Worm (Caenorhabditis elegans) whole organism, mixed stage, embryonic: ENCODE measurements around the gene par-4.

Experiments
- lin-13 ChIP-seq: fragments of 150-350 bp; optimal IDR thresholded peaks from 2 replicates; lab custom pipeline; 2014; ENCODE audit warnings: missing biosample characterization, missing genetic modification characterization
- nhr-12 ChIP-seq: fragments of 150-350 bp; optimal IDR thresholded peaks from 2 replicates; lab custom pipeline; 2014; ENCODE audit warnings: missing biosample characterization, missing genetic modification characterization
- nhr-28 ChIP-seq: fragments of 150-350 bp; optimal IDR thresholded peaks from 2 replicates; lab custom pipeline; 2014; ENCODE audit warnings: missing biosample characterization, missing genetic modification characterization
- unc-62 ChIP-seq: fragments of 150-350 bp; optimal IDR thresholded peaks from 2 replicates; lab custom pipeline; 2014; ENCODE audit warnings: missing biosample characterization, missing genetic modification reagents, missing genetic modification characterization

- TF ChIP-seq unc-62 (GFP tag; lab: Kevin White, UChicago) = no peak
- no peak for TF ChIP-seq nhr-12 (tag; lab: Kevin White, UChicago)
- no peak for TF ChIP-seq lin-13
- no peak for TF ChIP-seq nhr-28 (tag; lab: Kevin White, UChicago)
Measured at ce11 chrV:18091216-18091615, 7.3 kb upstream of the par-4 start.
